Worm (Caenorhabditis elegans) whole organism, L1 larva: Measurements from ENCODE around the gene csp-2.

Experiments
- C04F5.9 ChIP-seq: sonication (generic microtip); optimal IDR thresholded peaks from 2 replicates; lab custom pipeline; 2016; ENCODE audit warnings: missing genetic modification characterization, missing compliant biosample characterization
- C34B4.2 ChIP-seq: sonication (generic microtip); optimal IDR thresholded peaks from 2 replicates; lab custom pipeline; 2017; ENCODE audit warnings: mild to moderate bottlenecking, missing genetic modification characterization, missing compliant biosample characterization
- alr-1 ChIP-seq: fragments of 200-800 bp; sonication (Bioruptor generic); optimal IDR thresholded peaks from 2 replicates; lab custom pipeline; 2018; ENCODE audit warnings: borderline replicate concordance, mild to moderate bottlenecking, missing genetic modification characterization, missing compliant biosample characterization
- blmp-1 ChIP-seq: fragments of 150-350 bp; optimal IDR thresholded peaks from 2 replicates; lab custom pipeline; 2014; ENCODE audit warnings: missing biosample characterization, missing genetic modification characterization
- ceh-63 ChIP-seq: fragments of 200-800 bp; sonication (Bioruptor generic); optimal IDR thresholded peaks from 2 replicates; lab custom pipeline; 2018; ENCODE audit warnings: mild to moderate bottlenecking, missing genetic modification characterization, missing compliant biosample characterization
- ceh-82 ChIP-seq, 3 experiments: fragments of 150-350 bp in 1 of 3; sonication (generic microtip) in 2 of 3; optimal IDR thresholded peaks; 2 replicates each; lab custom pipeline; 2014 to 2017; ENCODE audit warnings: missing biosample characterization in 3 of 3, missing genetic modification characterization in 3 of 3
- ces-1 ChIP-seq: fragments of 150-350 bp; optimal IDR thresholded peaks from 2 replicates; lab custom pipeline; 2014; ENCODE audit warnings: missing biosample characterization, missing genetic modification reagents, missing genetic modification characterization
- dpl-1 ChIP-seq, 3 experiments: fragments of 150-350 bp in 2 of 3; sonication (generic microtip) in 1 of 3; optimal IDR thresholded peaks; 2 replicates each; lab custom pipeline; 2014 to 2017; ENCODE audit warnings: missing biosample characterization in 3 of 3, missing genetic modification characterization in 3 of 3, missing genetic modification reagents in 3 of 3
- efl-1 ChIP-seq, 4 experiments: fragments of 150-350 bp; optimal IDR thresholded peaks in 3 of 4; peaks in 1 of 4; 1 replicate in 1 of 4; 2 replicates in 3 of 4; lab custom pipeline; 2014; ENCODE audit warnings: missing biosample characterization in 2 of 4, missing genetic modification characterization in 2 of 4, missing genetic modification reagents in 2 of 4
- elt-2 ChIP-seq: sonication (generic microtip); optimal IDR thresholded peaks from 2 replicates; lab custom pipeline; 2016; ENCODE audit warnings: missing genetic modification characterization, mild to moderate bottlenecking, inconsistent platforms, missing compliant biosample characterization, missing genetic modification reagents
- elt-3 ChIP-seq, 6 experiments: fragments of 150-350 bp in 1 of 6; sonication (generic microtip); optimal IDR thresholded peaks; 2 replicates each; lab custom pipeline; 2017 to 2018; ENCODE audit warnings: missing biosample characterization in 6 of 6, missing genetic modification characterization in 6 of 6, inconsistent platforms in 1 of 6
- fkh-10 ChIP-seq: sonication (generic microtip); optimal IDR thresholded peaks from 2 replicates; lab custom pipeline; 2017; ENCODE audit warnings: missing biosample characterization, missing genetic modification reagents, missing genetic modification characterization
- fkh-8 ChIP-seq: sonication (generic microtip); optimal IDR thresholded peaks from 2 replicates; lab custom pipeline; 2016; ENCODE audit warnings: mild to moderate bottlenecking, missing genetic modification characterization, missing compliant biosample characterization
- hlh-17 ChIP-seq: fragments of 200-800 bp; sonication (Bioruptor generic); optimal IDR thresholded peaks from 2 replicates; lab custom pipeline; 2018; ENCODE audit warnings: missing genetic modification characterization, mild to moderate bottlenecking, missing compliant biosample characterization, moderate library complexity, borderline replicate concordance
- irx-1 ChIP-seq: sonication (generic microtip); optimal IDR thresholded peaks from 2 replicates; lab custom pipeline; 2016; ENCODE audit warnings: missing genetic modification characterization, missing compliant biosample characterization
- lin-14 ChIP-seq: fragments of 200-800 bp; sonication (Bioruptor generic); optimal IDR thresholded peaks from 2 replicates; lab custom pipeline; 2018; ENCODE audit warnings: mild to moderate bottlenecking, missing genetic modification characterization, moderate library complexity, missing compliant biosample characterization
- lsy-2 ChIP-seq, 2 experiments: fragments of 150-350 bp; optimal IDR thresholded peaks; 2 replicates each; lab custom pipeline; 2014; ENCODE audit warnings: missing biosample characterization in 2 of 2, missing genetic modification characterization in 2 of 2
- mab-9 ChIP-seq: fragments of 200-800 bp; sonication (Bioruptor generic); IDR thresholded peaks from 2 replicates; pipeline ENCODE4 v1.3.6; 2022; ENCODE audit warnings: missing genetic modification reagents, missing genetic modification characterization, missing compliant biosample characterization
- mdl-1 ChIP-seq, 2 experiments: fragments of 150-350 bp; optimal IDR thresholded peaks; 2 replicates each; lab custom pipeline; 2014 to 2017; ENCODE audit warnings: missing biosample characterization in 2 of 2, missing genetic modification characterization in 2 of 2, inconsistent platforms in 1 of 2
- nhr-12 ChIP-seq: sonication (generic microtip); optimal IDR thresholded peaks from 2 replicates; lab custom pipeline; 2017; ENCODE audit warnings: missing biosample characterization, missing genetic modification characterization
- nhr-19 ChIP-seq: fragments of 200-800 bp; sonication (Bioruptor generic); conservative IDR thresholded peaks from 2 replicates; pipeline ENCODE4 v1.3.6; 2022; ENCODE audit warnings: missing genetic modification characterization, missing compliant biosample characterization
- nhr-237 ChIP-seq: fragments of 150-350 bp; optimal IDR thresholded peaks from 2 replicates; lab custom pipeline; 2014; ENCODE audit warnings: missing biosample characterization, missing genetic modification characterization
- nhr-47 ChIP-seq: sonication (generic microtip); optimal IDR thresholded peaks from 2 replicates; lab custom pipeline; 2016; ENCODE audit warnings: mild to moderate bottlenecking, missing genetic modification characterization, moderate library complexity, missing compliant biosample characterization
- nhr-77 ChIP-seq: fragments of 150-350 bp; optimal IDR thresholded peaks from 2 replicates; lab custom pipeline; 2014; ENCODE audit warnings: missing biosample characterization, missing genetic modification characterization
- nhr-84 ChIP-seq: sonication (generic microtip); optimal IDR thresholded peaks from 2 replicates; lab custom pipeline; 2017; ENCODE audit warnings: missing biosample characterization, missing genetic modification characterization
- nhr-85 ChIP-seq: sonication (generic microtip); peaks from one replicate; lab custom pipeline; 2016; ENCODE audit warnings: missing genetic modification characterization, inconsistent platforms, missing compliant biosample characterization
- pag-3 ChIP-seq: sonication (generic microtip); optimal IDR thresholded peaks from 2 replicates; lab custom pipeline; 2017; ENCODE audit warnings: missing genetic modification characterization, mild to moderate bottlenecking, missing compliant biosample characterization, antibody characterized with exemption, borderline replicate concordance; ENCODE audit not compliant: insufficient read depth
- pax-3 ChIP-seq: fragments of 200-800 bp; sonication (Bioruptor generic); optimal IDR thresholded peaks from 2 replicates; lab custom pipeline; 2018; ENCODE audit warnings: mild to moderate bottlenecking, missing genetic modification characterization, moderate library complexity, missing compliant biosample characterization
- snpc-4 ChIP-seq: fragments of 150-350 bp; optimal IDR thresholded peaks from 2 replicates; lab custom pipeline; 2014; ENCODE audit warnings: missing biosample characterization, missing genetic modification characterization
- snu-23 ChIP-seq: sonication (generic microtip); optimal IDR thresholded peaks from 2 replicates; lab custom pipeline; 2016; ENCODE audit warnings: missing genetic modification characterization, missing compliant biosample characterization
- unc-30 ChIP-seq: sonication (generic microtip); optimal IDR thresholded peaks from 2 replicates; lab custom pipeline; 2017; ENCODE audit warnings: missing biosample characterization, missing genetic modification characterization
- unc-98 ChIP-seq: fragments of 200-800 bp; sonication (Bioruptor generic); IDR thresholded peaks from 2 replicates; pipeline ENCODE4 v1.3.6; 2022; ENCODE audit warnings: missing genetic modification characterization, missing compliant biosample characterization
- vab-15 ChIP-seq: sonication (generic microtip); optimal IDR thresholded peaks from 2 replicates; lab custom pipeline; 2017; ENCODE audit warnings: missing genotype, mild to moderate bottlenecking, missing genetic modification characterization, missing compliant biosample characterization
- zip-4 ChIP-seq: fragments of 200-800 bp; sonication (Bioruptor generic); optimal IDR thresholded peaks from 2 replicates; lab custom pipeline; 2018; ENCODE audit warnings: mild to moderate bottlenecking, missing genetic modification characterization, moderate library complexity, missing compliant biosample characterization

Gene csp-2

DNA sequence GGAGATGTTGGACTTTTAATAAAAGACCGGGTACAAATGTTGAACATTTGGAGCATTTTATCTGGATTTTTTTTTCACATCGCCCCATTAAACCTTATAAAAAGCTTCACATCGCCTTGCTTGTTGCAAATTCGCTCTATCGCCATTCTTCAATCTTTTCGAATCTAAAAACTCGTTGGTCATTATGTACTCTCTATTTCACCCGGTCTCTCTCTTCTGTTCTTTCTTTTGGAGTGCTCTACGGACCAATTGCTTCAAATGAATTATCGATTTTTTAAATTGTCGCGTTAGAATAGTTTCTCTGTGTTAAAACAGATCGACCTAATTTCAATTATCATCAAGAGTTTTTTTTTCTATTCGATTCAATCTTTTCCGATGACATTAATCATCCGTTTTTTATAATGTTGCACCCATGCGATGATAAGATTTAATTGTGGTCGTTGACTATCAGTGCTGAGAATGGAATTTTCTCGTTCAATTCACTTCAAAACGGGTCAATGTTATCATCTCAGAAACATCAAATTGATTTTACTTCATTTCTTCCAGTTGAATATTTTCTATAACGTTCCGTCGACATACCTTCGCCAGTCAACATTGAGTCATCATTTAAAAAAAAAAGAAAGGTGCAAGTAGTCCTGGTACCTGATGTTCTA lies 19.9 kb downstream of the csp-2 start (continued):
- TF ChIP-seq vab-15 (tag; lab: Kevin White, UChicago) = no peak
- TF ChIP-seq zip-4 (GFP tag; lab: Kevin White, UChicago) = no peak
- TF ChIP-seq pag-3 (tag; lab: Kevin White, UChicago) = no peak
- TF ChIP-seq nhr-84 (tag; lab: Kevin White, UChicago) = no peak
- no peak for TF ChIP-seq mab-9
- no peak for TF ChIP-seq fkh-10 (GFP tag; lab: Kevin White, UChicago)
- peak; percentile 5 for TF ChIP-seq elt-2 (tag; lab: Kevin White, UChicago)
- TF ChIP-seq hlh-17 (GFP tag; lab: Kevin White, UChicago) = no peak
- TF ChIP-seq pax-3 (tag; lab: Kevin White, UChicago) = no peak
- TF ChIP-seq nhr-77 (tag; lab: Kevin White, UChicago) = no peak
- TF ChIP-seq nhr-47 (tag; lab: Kevin White, UChicago) = no peak
- TF ChIP-seq ceh-82 (tag; optimal IDR thresholded peaks at IDR 0.05; lab: Kevin White, UChicago) = no peak
- TF ChIP-seq nhr-237 = no peak
- no peak for TF ChIP-seq elt-3 (tag; optimal IDR thresholded peaks at IDR 0.05; lab: Kevin White, UChicago)
- TF ChIP-seq unc-98 (GFP tag; lab: Robert Waterston, UW) = no peak
- no peak for TF ChIP-seq alr-1 (tag; lab: Kevin White, UChicago)
- no peak for TF ChIP-seq irx-1 (tag; lab: Kevin White, UChicago)
- no peak for TF ChIP-seq mdl-1 (tag; optimal IDR thresholded peaks at IDR 0.05; lab: Kevin White, UChicago)
- no peak for TF ChIP-seq fkh-8 (tag; lab: Kevin White, UChicago)
- no peak for TF ChIP-seq ces-1 (GFP tag; lab: Kevin White, UChicago)
- peak in 1 of 3 experiments; percentile 43 for TF ChIP-seq dpl-1 (GFP tag; optimal IDR thresholded peaks at IDR 0.05; lab: Kevin White, UChicago)
- TF ChIP-seq C34B4.2 (tag; lab: Kevin White, UChicago) = no peak
- no peak for TF ChIP-seq ceh-63
- TF ChIP-seq unc-30 (tag; lab: Kevin White, UChicago) = no peak
- peak in 1 of 2 experiments; percentile 65 for TF ChIP-seq lsy-2 (tag; optimal IDR thresholded peaks at IDR 0.05; lab: Kevin White, UChicago)
- no peak for TF ChIP-seq C04F5.9 (tag; lab: Kevin White, UChicago)
- TF ChIP-seq, all 84 proteins: peak for 7

- TF ChIP-seq nhr-12 (no peak), snpc-4 (tag; lab: Kevin White, UChicago) (no peak), nhr-85 (tag; lab: Kevin White, UChicago) (no peak), nhr-19 (GFP tag; lab: Robert Waterston, UW) (no peak), zip-4 (GFP tag; lab: Kevin White, UChicago) (no peak), lsy-2 (tag; optimal IDR thresholded peaks at IDR 0.05; lab: Kevin White, UChicago) (no peak)
Measured at ce11 chrIV:6328198-6328597, 20.7 kb downstream of the csp-2 start.

DNA sequence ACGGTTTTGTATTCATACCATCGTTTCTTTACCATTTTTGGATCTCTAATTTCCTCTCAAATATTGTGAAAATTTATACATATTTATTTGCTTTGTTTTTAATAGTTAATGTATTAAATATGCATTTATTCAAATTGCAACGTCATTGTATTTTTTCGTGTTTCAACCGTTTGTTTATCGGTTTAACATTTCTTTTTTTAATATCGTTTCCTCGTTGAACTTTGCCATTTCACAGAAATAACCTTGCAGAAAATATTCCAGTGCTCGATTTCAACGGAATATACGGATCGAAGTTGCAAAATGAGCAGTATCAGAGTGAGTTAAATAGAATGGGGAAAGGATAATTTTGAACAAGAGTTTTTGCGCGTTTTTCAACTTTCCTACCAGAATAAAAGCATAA lies 21.8 kb downstream of the csp-2 start, which contains the start of gene seu-1:
seu-1 (plus strand) TSS at position 301 of the 400 bp plus-strand sequence.
- no peak for TF ChIP-seq efl-1 (optimal IDR thresholded peaks at IDR 0.05; lab: Kevin White, UChicago)
- peak in 1 of 2 experiments; percentile 65 for TF ChIP-seq efl-1 (GFP tag; optimal IDR thresholded peaks at IDR 0.05 in 1 of 2; lab: Kevin White, UChicago)
- no peak for TF ChIP-seq blmp-1 (tag; lab: Kevin White, UChicago)

DNA sequence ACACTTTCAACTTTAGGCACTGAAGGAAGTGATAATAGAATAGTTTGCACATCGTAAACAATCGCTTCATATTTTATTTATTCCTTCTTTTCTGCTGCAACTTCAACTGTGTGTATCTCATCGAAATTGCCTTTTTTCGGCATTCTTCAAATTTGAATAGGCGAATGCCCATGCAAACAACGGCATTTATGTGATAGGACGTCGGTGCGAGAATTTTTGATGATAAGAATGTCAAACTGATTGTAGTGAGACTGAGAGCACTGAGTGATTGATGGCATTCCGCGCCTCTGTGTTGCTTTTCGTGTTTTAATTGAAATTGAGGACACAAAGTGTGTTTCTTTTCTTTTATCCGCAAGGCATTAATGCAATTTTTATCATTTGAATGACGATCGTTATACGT lies 23.3 kb downstream of the csp-2 start:
- TF ChIP-seq snu-23 (GFP tag; lab: Kevin White, UChicago) = no peak
- peak; percentile 26 for TF ChIP-seq lin-14 (GFP tag; lab: Kevin White, UChicago)
- peak; percentile 12 for TF ChIP-seq elt-2 (tag; lab: Kevin White, UChicago)
- TF ChIP-seq, all 84 proteins: peak for 2
